Worm (Caenorhabditis elegans): Measurements from ENCODE around the gene srd-59.

ce11 chrII:7231951-7232350 lies 26.5 kb downstream of the srd-59 start:
- TF ChIP-seq unc-62 (GFP tag; optimal IDR thresholded peaks at IDR 0.05) = no peak
- TF ChIP-seq lin-13 (tag; optimal IDR thresholded peaks at IDR 0.05) = no peak
- no peak for TF ChIP-seq ces-1 (GFP tag; optimal IDR thresholded peaks at IDR 0.05)
- no peak for TF ChIP-seq nhr-28 (tag; optimal IDR thresholded peaks at IDR 0.05)
- TF ChIP-seq mab-5 (tag; optimal IDR thresholded peaks at IDR 0.05) = no peak

Measured in whole organism, mixed stage, embryonic.